Fruit fly (Drosophila melanogaster) whole organism, embryonic: ENCODE measurements around the gene bon.
A peak's percentile ranks its signal among the peaks of the same experiment; 100 is the strongest.

Experiments used
- Aef1 ChIP-seq: fragments of 200-800 bp; sonication (Bioruptor generic); IDR thresholded peaks from 3 replicates; pipeline ENCODE4 v1.3.6; 2022; ENCODE audit warnings: missing biosample characterization, missing genetic modification characterization
- CG10543 ChIP-seq: fragments of 200-800 bp; sonication (Bioruptor generic); optimal IDR thresholded peaks from 3 replicates; lab custom pipeline; 2017; ENCODE audit warnings: missing biosample characterization, mild to moderate bottlenecking, missing genetic modification characterization, moderate library complexity
- CG10654 ChIP-seq: fragments of 200-800 bp; sonication (Bioruptor generic); optimal IDR thresholded peaks from 2 replicates; lab custom pipeline; 2016; ENCODE audit warnings: missing biosample characterization, missing genetic modification characterization
- CG11398 ChIP-seq: fragments of 200-800 bp; sonication (Bioruptor generic); optimal IDR thresholded peaks from 2 replicates; lab custom pipeline; 2016; ENCODE audit warnings: missing biosample characterization, missing genetic modification characterization
- CG11695 ChIP-seq: fragments of 200-800 bp; sonication (Bioruptor generic); IDR thresholded peaks from 3 replicates; pipeline ENCODE4 v1.3.6; 2022; ENCODE audit warnings: missing biosample characterization, missing genetic modification characterization
- CG12942 ChIP-seq: fragments of 200-800 bp; sonication (Bioruptor generic); optimal IDR thresholded peaks from 3 replicates; lab custom pipeline; 2016; ENCODE audit warnings: missing biosample characterization, missing genetic modification characterization
- CG13424 ChIP-seq: fragments of 200-800 bp; sonication (Bioruptor generic); optimal IDR thresholded peaks from 2 replicates; lab custom pipeline; 2019; ENCODE audit warnings: missing biosample characterization, mild to moderate bottlenecking, missing genetic modification characterization, moderate library complexity
- CG13624 ChIP-seq: fragments of 200-800 bp; sonication (Bioruptor generic); optimal IDR thresholded peaks from 2 replicates; lab custom pipeline; 2016; ENCODE audit warnings: missing biosample characterization, missing genetic modification characterization
- CG1529 ChIP-seq: fragments of 200-800 bp; sonication (Bioruptor generic); optimal IDR thresholded peaks from 3 replicates; lab custom pipeline; 2018; ENCODE audit warnings: missing biosample characterization, missing genetic modification characterization
- CG17568 ChIP-seq: fragments of 200-800 bp; sonication (Bioruptor generic); optimal IDR thresholded peaks from 2 replicates; lab custom pipeline; 2018; ENCODE audit warnings: missing biosample characterization, mild to moderate bottlenecking, missing genetic modification characterization, moderate library complexity
- CG1792 ChIP-seq: fragments of 200-800 bp; sonication (Bioruptor generic); optimal IDR thresholded peaks from 2 replicates; lab custom pipeline; 2016; ENCODE audit warnings: missing biosample characterization, missing genetic modification characterization
- CG1832 ChIP-seq: fragments of 200-800 bp; sonication (Bioruptor generic); optimal IDR thresholded peaks from 2 replicates; lab custom pipeline; 2017; ENCODE audit warnings: missing biosample characterization, mild to moderate bottlenecking, missing genetic modification characterization, inconsistent platforms
- CG18764 ChIP-seq: fragments of 200-800 bp; sonication (Bioruptor generic); optimal IDR thresholded peaks from 3 replicates; lab custom pipeline; 2016; ENCODE audit warnings: missing biosample characterization, missing genetic modification characterization
- CG34224 ChIP-seq: fragments of 200-800 bp; sonication (Bioruptor generic); IDR thresholded peaks from 3 replicates; pipeline ENCODE4 v1.3.6; 2022; ENCODE audit warnings: missing biosample characterization, missing genetic modification characterization; ENCODE audit not compliant: partially characterized antibody
- CG4424 ChIP-seq: fragments of 200-800 bp; sonication (Bioruptor generic); optimal IDR thresholded peaks from 3 replicates; lab custom pipeline; 2016; ENCODE audit warnings: missing biosample characterization, missing genetic modification characterization
- CG4707 ChIP-seq: fragments of 200-800 bp; sonication (Bioruptor generic); optimal IDR thresholded peaks from 2 replicates; lab custom pipeline; 2018; ENCODE audit warnings: missing biosample characterization, mild to moderate bottlenecking, missing genetic modification characterization, moderate library complexity
- CG4730 ChIP-seq: fragments of 200-800 bp; sonication (Bioruptor generic); IDR thresholded peaks from 2 replicates; pipeline ENCODE4 v1.3.6; 2022; ENCODE audit warnings: missing biosample characterization, missing genetic modification characterization
- CG5953 ChIP-seq: fragments of 200-800 bp; sonication (Bioruptor generic); IDR thresholded peaks from 2 replicates; pipeline ENCODE4 v1.3.6; 2022; ENCODE audit warnings: missing biosample characterization, missing genetic modification characterization
- CG7839 ChIP-seq: fragments of 200-800 bp; sonication (Bioruptor generic); optimal IDR thresholded peaks from 3 replicates; lab custom pipeline; 2018; ENCODE audit warnings: missing biosample characterization, mild to moderate bottlenecking, missing genetic modification characterization, moderate library complexity
- D19B ChIP-seq: fragments of 200-800 bp; sonication (Bioruptor generic); optimal IDR thresholded peaks from 2 replicates; lab custom pipeline; 2017; ENCODE audit warnings: missing biosample characterization, mild to moderate bottlenecking, missing genetic modification characterization
- Dip3 ChIP-seq: fragments of 200-800 bp; sonication (Bioruptor generic); optimal IDR thresholded peaks from 3 replicates; lab custom pipeline; 2016; ENCODE audit warnings: missing biosample characterization, missing genetic modification characterization
- Eip74EF ChIP-seq, 2 experiments: fragments of 200-800 bp in 1 of 2; fragments of >200 bp in 1 of 2; sonication (Bioruptor generic) in 1 of 2; optimal IDR thresholded peaks; 2 replicates each; lab custom pipeline; 2017 to 2019; ENCODE audit warnings: missing biosample characterization in 2 of 2, missing genetic modification characterization in 2 of 2, mild to moderate bottlenecking in 1 of 2, moderate library complexity in 1 of 2
- Hmr ChIP-seq: fragments of 200-800 bp; sonication (Bioruptor generic); optimal IDR thresholded peaks from 3 replicates; lab custom pipeline; 2017; ENCODE audit warnings: mild to moderate bottlenecking, missing biosample characterization, missing genetic modification reagents, missing genetic modification characterization
- Hr78 ChIP-seq, 2 experiments: fragments of 200-800 bp in 1 of 2; fragments of >200 bp in 1 of 2; sonication (Bioruptor generic) in 1 of 2; optimal IDR thresholded peaks; 2 replicates each; lab custom pipeline; 2017 to 2019; ENCODE audit warnings: missing biosample characterization in 2 of 2, missing genetic modification characterization in 2 of 2, mild to moderate bottlenecking in 1 of 2, moderate library complexity in 1 of 2
- Kr ChIP-seq: fragments of 200-800 bp; sonication (Bioruptor generic); optimal IDR thresholded peaks from 2 replicates; lab custom pipeline; 2017; ENCODE audit warnings: missing biosample characterization, mild to moderate bottlenecking, missing genetic modification characterization
- Mes4 ChIP-seq: fragments of 200-800 bp; sonication (Bioruptor generic); optimal IDR thresholded peaks from 2 replicates; lab custom pipeline; 2016; ENCODE audit warnings: missing biosample characterization, missing genetic modification characterization
- NFAT ChIP-seq: fragments of 200-800 bp; sonication (Bioruptor generic); IDR thresholded peaks from 2 replicates; pipeline ENCODE4 v1.3.6; 2022; ENCODE audit warnings: missing biosample characterization, missing genetic modification characterization
- Oaz ChIP-seq: fragments of 200-800 bp; sonication (Bioruptor generic); IDR thresholded peaks from 2 replicates; pipeline ENCODE4 v1.3.6; 2022; ENCODE audit warnings: missing biosample characterization, missing genetic modification characterization
- Opbp ChIP-seq: fragments of 200-800 bp; sonication (Bioruptor generic); IDR thresholded peaks from 3 replicates; pipeline ENCODE4 v1.3.6; 2022; ENCODE audit warnings: missing biosample characterization, missing genetic modification characterization; ENCODE audit not compliant: partially characterized antibody
- Poxn ChIP-seq: fragments of 200-800 bp; sonication (Bioruptor generic); IDR thresholded peaks from 2 replicates; pipeline ENCODE4 v1.3.6; 2022; ENCODE audit warnings: missing biosample characterization, missing genetic modification characterization
- Rx ChIP-seq: fragments of 200-800 bp; sonication (Bioruptor generic); IDR thresholded peaks from 2 replicates; pipeline ENCODE4 v1.3.6; 2022; ENCODE audit warnings: missing biosample characterization, missing genetic modification characterization
- ash1 ChIP-seq: fragments of 200-800 bp; sonication (Bioruptor generic); optimal IDR thresholded peaks from 2 replicates; lab custom pipeline; 2018; ENCODE audit warnings: missing biosample characterization, mild to moderate bottlenecking, missing genetic modification characterization
- az2 ChIP-seq: fragments of 200-800 bp; sonication (Bioruptor generic); optimal IDR thresholded peaks from 3 replicates; lab custom pipeline; 2016; ENCODE audit warnings: missing biosample characterization, missing genetic modification characterization
- bbx ChIP-seq: fragments of 200-800 bp; sonication (Bioruptor generic); IDR thresholded peaks from 2 replicates; pipeline ENCODE4 v1.3.6; 2022; ENCODE audit warnings: missing biosample characterization, missing genetic modification characterization; ENCODE audit not compliant: partially characterized antibody
- bcd ChIP-seq: fragments of 200-800 bp; sonication (Bioruptor generic); optimal IDR thresholded peaks from 2 replicates; lab custom pipeline; 2017; ENCODE audit warnings: missing biosample characterization, mild to moderate bottlenecking, missing genetic modification characterization
- cad ChIP-seq: fragments of >200 bp; optimal IDR thresholded peaks from 2 replicates; lab custom pipeline; 2017; ENCODE audit warnings: missing biosample characterization, missing genetic modification characterization
- crol ChIP-seq: fragments of 200-800 bp; sonication (Bioruptor generic); IDR thresholded peaks from 2 replicates; pipeline ENCODE4 v1.3.6; 2022; ENCODE audit warnings: missing biosample characterization, missing genetic modification characterization
- disco-r ChIP-seq: fragments of 200-800 bp; sonication (Bioruptor generic); optimal IDR thresholded peaks from 2 replicates; lab custom pipeline; 2016; ENCODE audit warnings: missing biosample characterization, missing genetic modification characterization
- fd64A ChIP-seq: fragments of 200-800 bp; sonication (Bioruptor generic); optimal IDR thresholded peaks from 3 replicates; lab custom pipeline; 2018; ENCODE audit warnings: missing biosample characterization, mild to moderate bottlenecking, missing genetic modification characterization
- fru ChIP-seq: fragments of >200 bp; optimal IDR thresholded peaks from 2 replicates; lab custom pipeline; 2017
- gcm2 ChIP-seq: fragments of 200-800 bp; sonication (Bioruptor generic); optimal IDR thresholded peaks from 2 replicates; lab custom pipeline; 2016; ENCODE audit warnings: missing biosample characterization, missing genetic modification characterization
- hbn ChIP-seq: fragments of 200-800 bp; sonication (Bioruptor generic); IDR thresholded peaks from 2 replicates; pipeline ENCODE4 v1.3.6; 2022; ENCODE audit warnings: missing biosample characterization, missing genetic modification characterization; ENCODE audit not compliant: partially characterized antibody
- jumu ChIP-seq: fragments of 200-800 bp; sonication (Bioruptor generic); optimal IDR thresholded peaks from 3 replicates; lab custom pipeline; 2016; ENCODE audit warnings: missing biosample characterization, missing genetic modification characterization
- kay ChIP-seq: fragments of 200-800 bp; sonication (Bioruptor generic); optimal IDR thresholded peaks from 2 replicates; lab custom pipeline; 2016; ENCODE audit warnings: missing biosample characterization, missing genetic modification characterization
- maf-S ChIP-seq: fragments of 200-800 bp; sonication (Bioruptor generic); optimal IDR thresholded peaks from 2 replicates; lab custom pipeline; 2016; ENCODE audit warnings: missing biosample characterization, missing genetic modification characterization
- nmo ChIP-seq: fragments of 200-800 bp; sonication (Bioruptor generic); optimal IDR thresholded peaks from 2 replicates; lab custom pipeline; 2018; ENCODE audit warnings: missing biosample characterization, mild to moderate bottlenecking, missing genetic modification characterization, moderate library complexity
- otp ChIP-seq: fragments of 200-800 bp; sonication (Bioruptor generic); IDR thresholded peaks from 3 replicates; pipeline ENCODE4, ENCODE4 v1.3.6; 2022; ENCODE audit warnings: missing biosample characterization, missing genetic modification characterization
- shn ChIP-seq: fragments of 200-800 bp; sonication (Bioruptor generic); optimal IDR thresholded peaks from 3 replicates; lab custom pipeline; 2016; ENCODE audit warnings: missing biosample characterization, missing genetic modification characterization
- trh ChIP-seq: fragments of 200-800 bp; sonication (Bioruptor generic); optimal IDR thresholded peaks from 2 replicates; lab custom pipeline; 2016; ENCODE audit warnings: missing biosample characterization, missing genetic modification characterization
- z ChIP-seq: fragments of 200-800 bp; sonication (Bioruptor generic); IDR thresholded peaks from 3 replicates; pipeline ENCODE4 v1.3.6; 2022; ENCODE audit warnings: missing biosample characterization, missing genetic modification characterization
- zen ChIP-seq: fragments of 200-800 bp; sonication (Bioruptor generic); optimal IDR thresholded peaks from 3 replicates; lab custom pipeline; 2018; ENCODE audit warnings: missing biosample characterization, mild to moderate bottlenecking, missing genetic modification characterization, moderate library complexity

The bon gene

DNA sequence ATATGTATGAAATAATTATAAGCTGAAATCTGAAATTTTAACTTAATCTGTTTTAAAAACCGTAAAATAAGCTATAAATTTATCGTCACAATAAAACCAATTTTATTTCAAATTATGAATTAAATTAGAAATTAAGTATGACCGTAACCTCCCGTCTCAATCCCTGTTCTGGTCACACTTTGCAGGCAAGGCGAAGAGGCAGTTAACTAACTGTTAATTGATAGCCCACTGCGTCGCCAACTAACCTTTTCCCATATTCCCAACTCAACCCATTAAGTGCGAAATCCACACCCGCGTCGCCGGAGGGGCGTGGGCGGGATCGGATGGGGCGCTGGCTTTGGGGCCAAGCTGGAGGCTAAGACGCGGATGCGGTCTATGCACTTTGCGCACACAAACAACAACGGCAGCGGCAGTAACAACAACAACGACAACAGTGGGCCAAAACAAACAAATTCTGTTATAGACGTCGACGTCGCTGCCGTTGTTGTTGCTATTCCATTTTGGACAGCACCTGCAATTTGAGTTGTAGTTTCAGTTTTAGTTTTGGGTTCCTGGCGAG lies 32.2 kb upstream of the bon start, which contains the start of gene CG5191 (continued):
- TF ChIP-seq CG4730 (GFP tag; lab: Robert Waterston, UW): no peak
- TF ChIP-seq crol (GFP tag; lab: Robert Waterston, UW): peak; percentile 35; the same call in 1 of the 2 replicates
- no peak for TF ChIP-seq trh
- peak; percentile 12 for TF ChIP-seq CG10543
- no peak for TF ChIP-seq zen (tag; lab: Kevin White, UChicago)
- TF ChIP-seq bcd (GFP tag; lab: Kevin White, UChicago): no peak
- no peak for TF ChIP-seq CG13624
- TF ChIP-seq z: no peak
- TF ChIP-seq cad (GFP tag; lab: Kevin White, UChicago): peak; percentile 23
- TF ChIP-seq NFAT (GFP tag; lab: Robert Waterston, UW): no peak
- no peak for TF ChIP-seq shn (GFP tag; lab: Kevin White, UChicago)
- TF ChIP-seq hbn: no peak
- no peak for TF ChIP-seq gcm2 (GFP tag; lab: Kevin White, UChicago)
- no peak for TF ChIP-seq nmo (GFP tag; lab: Kevin White, UChicago)
- no peak for TF ChIP-seq az2 (GFP tag; lab: Kevin White, UChicago)
- TF ChIP-seq Poxn (GFP tag; lab: Robert Waterston, UW): no peak
- TF ChIP-seq D19B (GFP tag; lab: Kevin White, UChicago): no peak
- no peak for TF ChIP-seq bbx (GFP tag; lab: Robert Waterston, UW)
- TF ChIP-seq Dip3 (GFP tag; lab: Kevin White, UChicago): no peak
- no peak for TF ChIP-seq Rx (GFP tag; lab: Robert Waterston, UW)
- no peak for TF ChIP-seq CG1792 (GFP tag; lab: Kevin White, UChicago)
- no peak for TF ChIP-seq CG11695 (GFP tag; lab: Robert Waterston, UW)
- TF ChIP-seq Aef1 (GFP tag; lab: Robert Waterston, UW): peak; percentile 42; the same call in 1 of the 3 replicates
- no peak for TF ChIP-seq CG10654 (GFP tag; lab: Kevin White, UChicago)
- no peak for TF ChIP-seq Opbp (GFP tag; lab: Robert Waterston, UW)
- TF ChIP-seq CG1529 (GFP tag; lab: Kevin White, UChicago): no peak
- TF ChIP-seq fru (lab: Kevin White, UChicago): no peak
- TF ChIP-seq jumu (GFP tag; lab: Kevin White, UChicago): no peak
- TF ChIP-seq otp: peak; percentile 56; the same call in 1 of the 3 replicates
- peak in 1 of 2 experiments; percentile 5 for TF ChIP-seq Eip74EF (GFP tag; optimal IDR thresholded peaks at IDR 0.05; lab: Kevin White, UChicago)
- no peak for TF ChIP-seq CG18764 (GFP tag; lab: Kevin White, UChicago)
- TF ChIP-seq Oaz (GFP tag; lab: Robert Waterston, UW): no peak
- peak; percentile 97 for TF ChIP-seq CG4707 (GFP tag; lab: Kevin White, UChicago)
- TF ChIP-seq disco-r (GFP tag; lab: Kevin White, UChicago): no peak
- TF ChIP-seq Hmr (GFP tag; lab: Kevin White, UChicago): no peak
- no peak for TF ChIP-seq CG4424 (GFP tag; lab: Kevin White, UChicago)
- TF ChIP-seq Kr (GFP tag; lab: Kevin White, UChicago): no peak
- no peak for TF ChIP-seq CG5953 (GFP tag; lab: Robert Waterston, UW)
- TF ChIP-seq Mes4 (GFP tag; lab: Kevin White, UChicago): no peak
- TF ChIP-seq CG13424 (tag; lab: Kevin White, UChicago): no peak
- peak in 1 of 2 experiments; percentile 32 for TF ChIP-seq Hr78 (GFP tag; optimal IDR thresholded peaks at IDR 0.05; lab: Kevin White, UChicago)
- TF ChIP-seq fd64A (GFP tag; lab: Kevin White, UChicago): peak; percentile 30
- TF ChIP-seq CG11398: no peak
- no peak for TF ChIP-seq CG7839 (tag; lab: Kevin White, UChicago)
- TF ChIP-seq maf-S (GFP tag; lab: Kevin White, UChicago): no peak
- TF ChIP-seq ash1 (GFP tag; lab: Kevin White, UChicago): no peak
- TF ChIP-seq kay (GFP tag; lab: Kevin White, UChicago): no peak
- TF ChIP-seq CG12942 (GFP tag; lab: Kevin White, UChicago): no peak
- no peak for TF ChIP-seq CG17568 (GFP tag; lab: Kevin White, UChicago)
- TF ChIP-seq CG1832 (GFP tag; lab: Kevin White, UChicago): no peak
- 0 out of 3 replicates have a peak, but pooled peaks have one; percentile 20 for TF ChIP-seq CG34224 (GFP tag; lab: Robert Waterston, UW)
